Worm (Caenorhabditis elegans): ENCODE results near the gene Y46G5A.22.

Y46G5A.22 gene

ce11 chrII:12798814-12799213, 19.6 kb downstream of the Y46G5A.22 start (continued):
- TF ChIP-seq dox-1 (GFP tag; IDR thresholded peaks at IDR 0.05) (peak; percentile 89), F57C9.4 (tag; optimal IDR thresholded peaks at IDR 0.05) (peak; percentile 1), F22D6.2 (tag; optimal IDR thresholded peaks at IDR 0.05) (peak; percentile 58), snpc-3.4 (tag; optimal IDR thresholded peaks at IDR 0.05) (no peak), dpl-1 (GFP tag; optimal IDR thresholded peaks at IDR 0.05) (no peak), B0336.3 (GFP tag; IDR thresholded peaks at IDR 0.05) (peak; percentile 94), ets-4 (GFP tag; optimal IDR thresholded peaks at IDR 0.05) (peak; percentile 92), Y53F4B.3 (GFP tag; IDR thresholded peaks at IDR 0.05) (no peak), let-526 (GFP tag; IDR thresholded peaks at IDR 0.05) (peak; percentile 71; the same call in 1 of the 2 replicates), lin-54 (GFP tag; optimal IDR thresholded peaks at IDR 0.05) (peak; percentile 61), let-607 (tag; optimal IDR thresholded peaks at IDR 0.05) (peak in 1 of 2 experiments; percentile 72), ztf-18 (tag; optimal IDR thresholded peaks at IDR 0.05) (peak; percentile 5), nfyb-1 (GFP tag; IDR thresholded peaks at IDR 0.05) (peak; percentile 82), unc-130 (GFP tag; optimal IDR thresholded peaks at IDR 0.05) (no peak), C06A6.2 (GFP tag; conservative IDR thresholded peaks at IDR 0.05) (peak; percentile 76), egrh-3 (GFP tag; IDR thresholded peaks at IDR 0.05) (peak; percentile 55; the same call in 1 of the 2 replicates), repo-1 (tag; optimal IDR thresholded peaks at IDR 0.05) (peak; percentile 45), snpc-4 (GFP tag; optimal IDR thresholded peaks at IDR 0.05) (no peak), snpc-4 (tag; optimal IDR thresholded peaks at IDR 0.05) (peak in 2 of 4 experiments; percentile 63 to 64), xnd-1 (tag; optimal IDR thresholded peaks at IDR 0.05) (no peak), mxl-1 (tag; optimal IDR thresholded peaks at IDR 0.05) (no peak), nhr-80 (tag; optimal IDR thresholded peaks at IDR 0.05) (peak; percentile 90), pbrm-1 (GFP tag; IDR thresholded peaks at IDR 0.05) (peak; percentile 83), somi-1 (GFP tag; optimal IDR thresholded peaks at IDR 0.05) (peak; percentile 62), fkh-3 (tag; optimal IDR thresholded peaks at IDR 0.05) (no peak), madf-10 (tag; optimal IDR thresholded peaks at IDR 0.05) (peak; percentile 48), gei-17 (GFP tag; optimal IDR thresholded peaks at IDR 0.05) (peak; percentile 65), ztf-6 (GFP tag; IDR thresholded peaks at IDR 0.05) (peak; percentile 78), ekl-4 (GFP tag; IDR thresholded peaks at IDR 0.05) (peak; percentile 67; the same call in 1 of the 2 replicates), K11D2.4 (GFP tag; IDR thresholded peaks at IDR 0.05) (peak; percentile 82), F57A8.1 (GFP tag; optimal IDR thresholded peaks at IDR 0.05) (no peak), ztf-26 (tag; optimal IDR thresholded peaks at IDR 0.05) (peak; percentile 89), madf-3 (GFP tag; IDR thresholded peaks at IDR 0.05) (0 out of 2 replicates have a peak, but pooled peaks have one; percentile 5), die-1 (tag; optimal IDR thresholded peaks at IDR 0.05) (peak; percentile 32), B0261.1 (tag; optimal IDR thresholded peaks at IDR 0.05) (no peak), hmg-1.2 (GFP tag; IDR thresholded peaks at IDR 0.05) (peak; percentile 91), sptf-2 (GFP tag; optimal IDR thresholded peaks at IDR 0.05) (no peak), egl-44 (GFP tag; IDR thresholded peaks at IDR 0.05) (peak; percentile 87), tlf-1 (GFP tag; optimal IDR thresholded peaks at IDR 0.05) (peak; percentile 83), lin-40 (tag; optimal IDR thresholded peaks at IDR 0.05) (peak; percentile 88), ceh-58 (GFP tag; IDR thresholded peaks at IDR 0.05) (0 out of 2 replicates have a peak, but pooled peaks have one; percentile 22), ccch-3 (GFP tag; optimal IDR thresholded peaks at IDR 0.05) (no peak), chd-7 (tag; optimal IDR thresholded peaks at IDR 0.05) (peak; percentile 84), hlh-12 (tag; optimal IDR thresholded peaks at IDR 0.05) (no peak), bed-2 (GFP tag; IDR thresholded peaks at IDR 0.05) (no peak), ztf-22 (GFP tag; optimal IDR thresholded peaks at IDR 0.05) (peak; percentile 86), mcd-1 (GFP tag; IDR thresholded peaks at IDR 0.05) (peak; percentile 78), lin-26 (GFP tag; IDR thresholded peaks at IDR 0.05) (peak; percentile 68), athp-1 (tag; optimal IDR thresholded peaks at IDR 0.05) (peak; percentile 32), atf-7 (tag; optimal IDR thresholded peaks at IDR 0.05) (peak; percentile 91)
